Fruit fly (Drosophila melanogaster): ENCODE data around the gene CG11263.

DNA sequence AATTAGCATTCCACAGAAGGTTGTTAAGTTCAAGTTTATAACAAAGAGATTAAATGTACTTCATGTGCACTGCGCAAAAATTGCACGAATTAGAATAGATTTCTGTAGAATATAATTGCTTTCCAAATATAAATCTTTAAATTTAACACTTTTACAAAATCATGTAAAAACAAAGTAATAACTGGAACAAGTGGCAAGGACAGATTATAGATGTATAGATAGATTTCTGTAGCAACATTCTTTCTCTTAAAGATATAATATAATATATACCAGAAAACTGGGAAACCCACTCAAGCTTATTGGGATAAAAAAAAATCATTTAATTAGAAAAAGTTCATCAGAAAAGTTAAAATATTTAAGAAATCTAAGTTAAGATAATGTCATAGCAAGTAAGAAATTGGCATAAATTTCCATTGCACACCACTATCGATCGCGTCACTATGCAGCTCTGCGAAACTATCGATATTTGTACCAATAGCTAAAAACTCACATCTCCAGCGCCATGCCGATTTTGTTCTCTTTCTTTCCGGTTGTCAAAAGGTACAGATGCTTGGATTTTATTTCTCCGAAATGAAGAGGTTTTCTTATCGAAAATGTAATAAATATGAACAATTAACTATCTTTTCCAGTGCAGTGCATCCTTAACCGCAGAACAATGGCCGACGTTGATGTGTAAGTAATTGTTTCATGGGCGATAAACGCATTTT lies 16.4 kb downstream of the CG11263 start, which contains the start of gene RpS12:
- TF ChIP-seq CG8478 (optimal IDR thresholded peaks at IDR 0.05) (no peak), CTCF (optimal IDR thresholded peaks at IDR 0.05) (no peak)

All from S2 (cell line).